Fruit fly (Drosophila melanogaster) whole organism, embryonic: ENCODE results near the gene alphaTub84D.

ENCODE experiments used
- Abd-B ChIP-seq: fragments of 200-800 bp; sonication (Bioruptor generic); optimal IDR thresholded peaks from 2 replicates; lab custom pipeline; 2018; ENCODE audit warnings: missing biosample characterization, mild to moderate bottlenecking, missing genetic modification characterization, moderate library complexity
- Atf-2 ChIP-seq: fragments of 200-800 bp; sonication (Bioruptor generic); optimal IDR thresholded peaks from 2 replicates; lab custom pipeline; 2016; ENCODE audit warnings: missing biosample characterization, missing genetic modification characterization
- Awh ChIP-seq: fragments of 200-800 bp; sonication (Bioruptor generic); IDR thresholded peaks from 2 replicates; pipeline ENCODE4, ENCODE4 v1.3.6; 2022; ENCODE audit warnings: missing biosample characterization, missing genetic modification characterization
- CG11247 ChIP-seq: fragments of 200-800 bp; sonication (Bioruptor generic); IDR thresholded peaks from 2 replicates; pipeline ENCODE4 v1.3.6; 2022; ENCODE audit warnings: missing biosample characterization, missing genetic modification characterization
- CG15514 ChIP-seq: fragments of 200-800 bp; sonication (Bioruptor generic); optimal IDR thresholded peaks from 3 replicates; lab custom pipeline; 2017; ENCODE audit warnings: missing biosample characterization, missing genetic modification characterization, mild to moderate bottlenecking, moderate library complexity, missing genetic modification reagents
- CG17328 ChIP-seq: fragments of 200-800 bp; sonication (Bioruptor generic); IDR thresholded peaks from 2 replicates; pipeline ENCODE4 v1.3.6; 2022; ENCODE audit warnings: missing biosample characterization, missing genetic modification characterization
- CG17385 ChIP-seq: fragments of 200-800 bp; sonication (Bioruptor generic); optimal IDR thresholded peaks from 3 replicates; lab custom pipeline; 2018; ENCODE audit warnings: missing biosample characterization, mild to moderate bottlenecking, missing genetic modification characterization
- CG18262 ChIP-seq: fragments of 200-800 bp; optimal IDR thresholded peaks from 3 replicates; lab custom pipeline; 2019; ENCODE audit warnings: missing biosample characterization, mild to moderate bottlenecking, missing genetic modification characterization, moderate library complexity
- CG30403 ChIP-seq: fragments of 200-800 bp; sonication (Bioruptor generic); optimal IDR thresholded peaks from 3 replicates; lab custom pipeline; 2016; ENCODE audit warnings: missing biosample characterization, missing genetic modification characterization
- CG3163 ChIP-seq: fragments of 200-800 bp; sonication (Bioruptor generic); optimal IDR thresholded peaks from 3 replicates; lab custom pipeline; 2016; ENCODE audit warnings: missing biosample characterization, missing genetic modification characterization
- CG32767 ChIP-seq: fragments of 200-800 bp; sonication (Bioruptor generic); IDR thresholded peaks from 2 replicates; pipeline ENCODE4 v1.3.6; 2022; ENCODE audit warnings: missing biosample characterization, missing genetic modification characterization
- CG3407 ChIP-seq: fragments of 200-800 bp; sonication (Bioruptor generic); optimal IDR thresholded peaks from 2 replicates; lab custom pipeline; 2018; ENCODE audit warnings: missing biosample characterization, mild to moderate bottlenecking, missing genetic modification characterization
- CG34422 ChIP-seq: fragments of 200-800 bp; sonication (Bioruptor generic); IDR thresholded peaks from 3 replicates; pipeline ENCODE4 v1.3.6; 2022; ENCODE audit warnings: missing biosample characterization, missing genetic modification characterization
- CG4282 ChIP-seq: fragments of 200-800 bp; sonication (Bioruptor generic); optimal IDR thresholded peaks from 2 replicates; lab custom pipeline; 2016; ENCODE audit warnings: missing biosample characterization, missing genetic modification characterization
- CG4424 ChIP-seq: fragments of 200-800 bp; sonication (Bioruptor generic); optimal IDR thresholded peaks from 3 replicates; lab custom pipeline; 2016; ENCODE audit warnings: missing biosample characterization, missing genetic modification characterization
- CG5180 ChIP-seq: fragments of 200-800 bp; sonication (Bioruptor generic); optimal IDR thresholded peaks from 3 replicates; lab custom pipeline; 2017; ENCODE audit warnings: missing biosample characterization, missing genetic modification characterization, mild to moderate bottlenecking, moderate library complexity, missing genetic modification reagents
- CG6654 ChIP-seq: fragments of 200-800 bp; sonication (Bioruptor generic); optimal IDR thresholded peaks from 2 replicates; lab custom pipeline; 2017; ENCODE audit warnings: missing biosample characterization, mild to moderate bottlenecking, missing genetic modification characterization
- CG6765 ChIP-seq: fragments of 200-800 bp; sonication (Bioruptor generic); optimal IDR thresholded peaks from 3 replicates; lab custom pipeline; 2017; ENCODE audit warnings: missing biosample characterization, mild to moderate bottlenecking, missing genetic modification characterization
- CG7745 ChIP-seq: fragments of 200-800 bp; sonication (Bioruptor generic); optimal IDR thresholded peaks from 2 replicates; lab custom pipeline; 2018; ENCODE audit warnings: missing biosample characterization, mild to moderate bottlenecking, missing genetic modification characterization, moderate library complexity
- Dll ChIP-seq: fragments of 200-800 bp; sonication (Bioruptor generic); IDR thresholded peaks from 4 replicates; pipeline ENCODE4 v1.3.6; 2022; ENCODE audit warnings: missing biosample characterization, missing genetic modification characterization; ENCODE audit not compliant: partially characterized antibody
- ERR ChIP-seq: fragments of 200-800 bp; sonication (Bioruptor generic); optimal IDR thresholded peaks from 2 replicates; lab custom pipeline; 2016; ENCODE audit warnings: missing biosample characterization, missing genetic modification characterization
- Gsc ChIP-seq: fragments of 200-800 bp; sonication (Bioruptor generic); IDR thresholded peaks from 2 replicates; pipeline ENCODE4 v1.3.6; 2022; ENCODE audit warnings: missing biosample characterization, missing genetic modification characterization
- HLH4C ChIP-seq: fragments of 200-800 bp; sonication (Bioruptor generic); IDR thresholded peaks from 3 replicates; pipeline ENCODE4 v1.3.6; 2022; ENCODE audit warnings: missing biosample characterization, missing genetic modification characterization; ENCODE audit not compliant: partially characterized antibody
- Hr3 ChIP-seq: fragments of 200-800 bp; sonication (Bioruptor generic); optimal IDR thresholded peaks from 3 replicates; lab custom pipeline; 2016; ENCODE audit warnings: missing biosample characterization, missing genetic modification characterization
- Mad ChIP-seq: fragments of 200-800 bp; sonication (Bioruptor generic); optimal IDR thresholded peaks from 2 replicates; lab custom pipeline; 2016; ENCODE audit warnings: missing biosample characterization, missing genetic modification characterization
- Med ChIP-seq: fragments of 200-800 bp; sonication (Bioruptor generic); peaks from one replicate; lab custom pipeline; 2016; ENCODE audit warnings: missing biosample characterization, missing genetic modification characterization, mild to moderate bottlenecking, inconsistent platforms, moderate library complexity
- Myb ChIP-seq: fragments of 200-800 bp; sonication (Bioruptor generic); optimal IDR thresholded peaks from 2 replicates; lab custom pipeline; 2016; ENCODE audit warnings: missing biosample characterization, missing genetic modification characterization
- NC2α ChIP-seq: fragments of 200-800 bp; sonication (Bioruptor generic); optimal IDR thresholded peaks from 2 replicates; lab custom pipeline; 2016; ENCODE audit warnings: missing biosample characterization, missing genetic modification characterization
- Opbp ChIP-seq: fragments of 200-800 bp; sonication (Bioruptor generic); IDR thresholded peaks from 3 replicates; pipeline ENCODE4 v1.3.6; 2022; ENCODE audit warnings: missing biosample characterization, missing genetic modification characterization; ENCODE audit not compliant: partially characterized antibody
- Six4 ChIP-seq: fragments of 200-800 bp; sonication (Bioruptor generic); optimal IDR thresholded peaks from 2 replicates; lab custom pipeline; 2016; ENCODE audit warnings: missing biosample characterization, missing genetic modification characterization
- Sry-δ ChIP-seq: fragments of 200-800 bp; sonication (Bioruptor generic); optimal IDR thresholded peaks from 2 replicates; lab custom pipeline; 2016; ENCODE audit warnings: missing biosample characterization, missing genetic modification characterization
- Usf ChIP-seq: fragments of 200-800 bp; sonication (Bioruptor generic); optimal IDR thresholded peaks from 2 replicates; lab custom pipeline; 2017; ENCODE audit warnings: missing genotype, missing biosample characterization, missing genetic modification characterization
- br ChIP-seq: fragments of >200 bp; optimal IDR thresholded peaks from 2 replicates; lab custom pipeline; 2017
- btn ChIP-seq: fragments of 200-800 bp; sonication (Bioruptor generic); optimal IDR thresholded peaks from 2 replicates; lab custom pipeline; 2016; ENCODE audit warnings: missing biosample characterization, missing genetic modification characterization
- cad ChIP-seq: fragments of >200 bp; optimal IDR thresholded peaks from 2 replicates; lab custom pipeline; 2017; ENCODE audit warnings: missing biosample characterization, missing genetic modification characterization
- disco-r ChIP-seq: fragments of 200-800 bp; sonication (Bioruptor generic); optimal IDR thresholded peaks from 2 replicates; lab custom pipeline; 2016; ENCODE audit warnings: missing biosample characterization, missing genetic modification characterization
- dysf ChIP-seq: fragments of 200-800 bp; sonication (Bioruptor generic); IDR thresholded peaks from 3 replicates; pipeline ENCODE4 v1.3.6; 2022; ENCODE audit warnings: missing biosample characterization, missing genetic modification characterization
- eve ChIP-seq, 2 experiments: fragments of >200 bp; optimal IDR thresholded peaks; 2 replicates each; lab custom pipeline; 2017; ENCODE audit warnings: missing biosample characterization in 2 of 2, missing genetic modification characterization in 2 of 2
- fd102C ChIP-seq: fragments of 200-800 bp; sonication (Bioruptor generic); optimal IDR thresholded peaks from 2 replicates; lab custom pipeline; 2018; ENCODE audit warnings: missing biosample characterization, mild to moderate bottlenecking, missing genetic modification characterization, moderate library complexity
- gro ChIP-seq: fragments of 200-800 bp; sonication (Bioruptor generic); optimal IDR thresholded peaks from 2 replicates; lab custom pipeline; 2016; ENCODE audit warnings: missing biosample characterization, missing genetic modification characterization
- ham ChIP-seq: fragments of 200-800 bp; sonication (Bioruptor generic); IDR thresholded peaks from 2 replicates; pipeline ENCODE4 v1.3.6; 2022; ENCODE audit warnings: missing biosample characterization, missing genetic modification characterization
- her ChIP-seq: fragments of 200-800 bp; sonication (Bioruptor generic); optimal IDR thresholded peaks from 2 replicates; lab custom pipeline; 2016; ENCODE audit warnings: missing biosample characterization, missing genetic modification characterization
- lab ChIP-seq: fragments of 200-800 bp; sonication (Bioruptor generic); optimal IDR thresholded peaks from 3 replicates; lab custom pipeline; 2017; ENCODE audit warnings: missing biosample characterization, missing genetic modification characterization, mild to moderate bottlenecking, moderate library complexity, missing genetic modification reagents
- mam ChIP-seq: fragments of 200-800 bp; sonication (Bioruptor generic); optimal IDR thresholded peaks from 3 replicates; lab custom pipeline; 2016; ENCODE audit warnings: missing biosample characterization, missing genetic modification characterization
- nerfin-2 ChIP-seq: fragments of 200-800 bp; sonication (Bioruptor generic); IDR thresholded peaks from 2 replicates; pipeline ENCODE4 v1.3.6; 2022; ENCODE audit warnings: missing biosample characterization, missing genetic modification characterization; ENCODE audit not compliant: partially characterized antibody
- org-1 ChIP-seq: fragments of 200-800 bp; sonication (Bioruptor generic); optimal IDR thresholded peaks from 2 replicates; lab custom pipeline; 2017; ENCODE audit warnings: missing biosample characterization, missing genetic modification characterization
- pzg ChIP-seq: fragments of 200-800 bp; sonication (Bioruptor generic); optimal IDR thresholded peaks from 3 replicates; lab custom pipeline; 2018; ENCODE audit warnings: missing biosample characterization, mild to moderate bottlenecking, missing genetic modification characterization, moderate library complexity
- slou ChIP-seq: fragments of 200-800 bp; sonication (Bioruptor generic); optimal IDR thresholded peaks from 3 replicates; lab custom pipeline; 2016; ENCODE audit warnings: missing biosample characterization, missing genetic modification characterization
- stwl ChIP-seq: fragments of 200-800 bp; sonication (Bioruptor generic); optimal IDR thresholded peaks from 3 replicates; lab custom pipeline; 2018; ENCODE audit warnings: missing biosample characterization, mild to moderate bottlenecking, missing genetic modification characterization, moderate library complexity
- usp ChIP-seq: fragments of >200 bp; optimal IDR thresholded peaks from 2 replicates; lab custom pipeline; 2017; ENCODE audit warnings: missing biosample characterization, missing genetic modification characterization

alphaTub84D gene

DNA sequence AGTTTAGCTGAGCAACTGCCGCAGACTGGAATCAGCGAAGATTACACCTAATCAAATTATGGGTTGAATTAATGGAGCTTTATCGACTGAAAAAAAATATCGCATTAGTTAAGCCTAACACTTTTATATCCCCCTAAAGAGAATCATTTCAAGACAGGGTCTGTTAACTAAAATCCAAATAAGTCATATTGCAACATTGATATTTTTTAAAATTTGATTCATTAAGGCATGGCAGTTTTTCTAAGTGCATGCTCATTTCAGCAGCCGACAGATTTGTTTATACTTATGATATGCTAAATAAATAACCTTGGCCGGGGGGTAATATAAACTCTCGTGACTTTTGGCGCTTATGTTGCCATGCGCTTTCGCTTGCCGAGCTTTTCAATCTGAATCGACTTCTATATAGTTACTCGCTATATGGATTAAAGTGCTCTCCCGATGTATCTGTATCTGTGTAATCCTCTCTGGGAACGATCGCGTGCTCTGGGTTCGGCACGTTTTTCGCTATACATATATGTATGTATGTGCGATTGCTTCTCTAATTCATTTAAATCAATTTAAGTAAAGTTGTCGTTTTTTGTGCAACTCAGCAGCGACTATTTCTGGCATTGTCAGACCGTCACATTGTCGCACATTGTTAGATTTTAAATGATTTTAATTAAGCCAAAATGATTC lies 24.1 kb upstream of the alphaTub84D start (continued):
- peak; percentile 90 for TF ChIP-seq dysf (GFP tag; lab: Robert Waterston, UW)
- peak; percentile 30 for TF ChIP-seq CG4282 (GFP tag; lab: Kevin White, UChicago)
- peak; percentile 85 for TF ChIP-seq her (GFP tag; lab: Kevin White, UChicago)
- no peak for TF ChIP-seq cad
- no peak for TF ChIP-seq HLH4C (GFP tag; lab: Robert Waterston, UW)
- TF ChIP-seq CG15514 (GFP tag; lab: Kevin White, UChicago): peak; percentile 86
- no peak for TF ChIP-seq nerfin-2 (GFP tag; lab: Robert Waterston, UW)
- TF ChIP-seq CG5180 (GFP tag; lab: Kevin White, UChicago): no peak
- peak; percentile 73 for TF ChIP-seq org-1
- peak; percentile 80 for TF ChIP-seq Myb (GFP tag; lab: Kevin White, UChicago)
- peak; percentile 66 for TF ChIP-seq Abd-B (GFP tag; lab: Kevin White, UChicago)
- TF ChIP-seq Mad (GFP tag; lab: Kevin White, UChicago): peak; percentile 79
- no peak for TF ChIP-seq Dll (GFP tag; lab: Robert Waterston, UW)
- peak; percentile 66 for TF ChIP-seq Usf (GFP tag; lab: Kevin White, UChicago)
- TF ChIP-seq eve (GFP tag; optimal IDR thresholded peaks at IDR 0.05; lab: Kevin White, UChicago): peak in 1 of 2 experiments; percentile 24
- TF ChIP-seq CG18262: peak; percentile 25
- no peak for TF ChIP-seq Opbp
- peak; percentile 77 for TF ChIP-seq CG17385 (GFP tag; lab: Kevin White, UChicago)
- TF ChIP-seq CG3407: no peak
- no peak for TF ChIP-seq Gsc
- no peak for TF ChIP-seq usp (GFP tag; lab: Kevin White, UChicago)
- peak; percentile 94 for TF ChIP-seq ERR (GFP tag; lab: Kevin White, UChicago)
- TF ChIP-seq slou (GFP tag; lab: Kevin White, UChicago): peak; percentile 44
- TF ChIP-seq CG17328 (GFP tag; lab: Robert Waterston, UW): peak; percentile 69; the same call in 1 of the 2 replicates
- TF ChIP-seq disco-r (GFP tag; lab: Kevin White, UChicago): peak; percentile 59
- TF ChIP-seq Med (GFP tag; lab: Kevin White, UChicago): peak; percentile 99
- peak; percentile 30 for TF ChIP-seq NC2α (GFP tag; lab: Kevin White, UChicago)
- no peak for TF ChIP-seq btn (GFP tag; lab: Kevin White, UChicago)
- TF ChIP-seq CG6654 (GFP tag; lab: Kevin White, UChicago): no peak
- peak; percentile 67; the same call in 2 of the 3 replicates for TF ChIP-seq CG34422 (GFP tag; lab: Robert Waterston, UW)
- TF ChIP-seq Awh (GFP tag; lab: Robert Waterston, UW): no peak
- TF ChIP-seq CG11247 (GFP tag; lab: Robert Waterston, UW): peak; percentile 88
- peak; percentile 14 for TF ChIP-seq pzg
- TF ChIP-seq CG30403 (GFP tag; lab: Kevin White, UChicago): peak; percentile 85
- TF ChIP-seq stwl (tag; lab: Kevin White, UChicago): no peak
- TF ChIP-seq CG6765 (GFP tag; lab: Kevin White, UChicago): peak; percentile 59
- TF ChIP-seq Hr3 (GFP tag; lab: Kevin White, UChicago): peak; percentile 62
- TF ChIP-seq br (lab: Kevin White, UChicago): no peak
- peak; percentile 36; the same call in 1 of the 2 replicates for TF ChIP-seq ham (GFP tag; lab: Robert Waterston, UW)
- TF ChIP-seq Atf-2: peak; percentile 62
- TF ChIP-seq Six4 (GFP tag; lab: Kevin White, UChicago): peak; percentile 11
- peak; percentile 95 for TF ChIP-seq lab (GFP tag; lab: Kevin White, UChicago)
- no peak for TF ChIP-seq fd102C (GFP tag; lab: Kevin White, UChicago)
- TF ChIP-seq mam (GFP tag; lab: Kevin White, UChicago): peak; percentile 93
- TF ChIP-seq gro: peak; percentile 96
- TF ChIP-seq CG3163: peak; percentile 56
- TF ChIP-seq CG7745 (tag; lab: Kevin White, UChicago): no peak
- peak; percentile 56 for TF ChIP-seq Sry-δ (GFP tag; lab: Kevin White, UChicago)
- peak; percentile 55 for TF ChIP-seq CG4424 (GFP tag; lab: Kevin White, UChicago)
- peak; percentile 38; the same call in 1 of the 2 replicates for TF ChIP-seq CG32767 (GFP tag; lab: Robert Waterston, UW)
